Fruit fly (Drosophila melanogaster): ENCODE measurements around the gene Sfp24Bd.

Sfp24Bd gene

DNA sequence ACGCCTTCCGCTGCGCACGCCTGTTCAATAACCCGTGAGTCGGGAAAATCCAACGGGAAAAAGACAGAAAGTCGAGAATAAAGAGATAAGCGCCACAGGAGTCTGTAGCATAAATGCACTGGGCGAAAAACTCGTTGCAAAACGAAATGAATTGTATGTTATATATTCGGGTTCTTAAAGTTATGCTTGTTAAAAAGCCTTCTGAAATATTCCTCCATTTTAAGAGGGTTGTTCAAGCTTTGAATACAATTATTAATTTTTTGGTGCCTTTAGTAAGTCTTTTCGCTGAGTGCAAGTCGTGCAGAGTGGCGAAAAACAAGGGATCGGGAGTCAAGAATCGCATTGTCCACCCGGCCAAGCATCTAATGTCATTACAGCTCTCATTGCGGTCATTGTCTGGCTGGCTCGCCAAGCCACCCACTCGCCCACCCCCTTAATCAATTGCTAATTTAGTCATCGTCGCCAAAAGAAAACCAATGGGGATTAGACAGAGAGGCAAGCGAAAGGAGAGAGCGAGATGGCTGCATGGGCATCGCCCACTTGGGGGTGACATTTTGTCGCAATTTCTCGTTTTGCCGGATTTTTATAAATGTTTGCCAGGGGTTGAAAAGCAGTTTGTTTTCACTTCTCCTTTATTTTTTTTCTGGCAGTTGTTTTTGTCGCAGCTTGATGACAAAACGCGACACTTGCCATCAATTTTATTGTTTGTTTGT, 16.4 kb upstream of the Sfp24Bd start (continued):
- TF ChIP-seq Dfd (GFP tag; optimal IDR thresholded peaks at IDR 0.05) (no peak), CG1602 (GFP tag; optimal IDR thresholded peaks at IDR 0.05) (no peak), CG2889 (GFP tag; IDR thresholded peaks at IDR 0.05) (no peak), Opbp (GFP tag; IDR thresholded peaks at IDR 0.05; ENCODE audit: partially characterized antibody) (no peak), CoRest (tag; optimal IDR thresholded peaks at IDR 0.05) (no peak), Nf-YB (GFP tag; optimal IDR thresholded peaks at IDR 0.05) (peak; percentile 86), CG2120 (GFP tag; optimal IDR thresholded peaks at IDR 0.05) (no peak), tna (GFP tag; IDR thresholded peaks at IDR 0.05; ENCODE audit: partially characterized antibody) (no peak), CG6854 (GFP tag; optimal IDR thresholded peaks at IDR 0.05) (no peak), CG11695 (GFP tag; IDR thresholded peaks at IDR 0.05) (no peak), Adf1 (GFP tag; IDR thresholded peaks at IDR 0.05) (no peak), CG15073 (GFP tag; optimal IDR thresholded peaks at IDR 0.05) (no peak), CG7963 (GFP tag; IDR thresholded peaks at IDR 0.05; ENCODE audit: partially characterized antibody) (no peak), CG14050 (GFP tag; IDR thresholded peaks at IDR 0.05) (no peak), gt (GFP tag; IDR thresholded peaks at IDR 0.05) (no peak), CG3726 (GFP tag; IDR thresholded peaks at IDR 0.05) (no peak), run (tag; optimal IDR thresholded peaks at IDR 0.05) (no peak), dysf (GFP tag; IDR thresholded peaks at IDR 0.05) (no peak), nerfin-1 (tag; optimal IDR thresholded peaks at IDR 0.05) (no peak), Bteb2 (GFP tag; optimal IDR thresholded peaks at IDR 0.05) (no peak), CG9437 (GFP tag; optimal IDR thresholded peaks at IDR 0.05) (no peak), sna (GFP tag; IDR thresholded peaks at IDR 0.05; ENCODE audit: partially characterized antibody) (no peak), ham (GFP tag; IDR thresholded peaks at IDR 0.05) (no peak), CG14860 (GFP tag; IDR thresholded peaks at IDR 0.05; ENCODE audit: partially characterized antibody) (no peak), CG33557 (GFP tag; optimal IDR thresholded peaks at IDR 0.05) (peak; percentile 10), Stat92E (GFP tag; optimal IDR thresholded peaks at IDR 0.05) (no peak), dmrt99B (tag; optimal IDR thresholded peaks at IDR 0.05) (peak; percentile 5), eve (GFP tag; optimal IDR thresholded peaks at IDR 0.05) (no peak), CG7556 (GFP tag; optimal IDR thresholded peaks at IDR 0.05) (no peak), CG30020 (tag; optimal IDR thresholded peaks at IDR 0.05) (no peak), BtbVII (GFP tag; optimal IDR thresholded peaks at IDR 0.05) (no peak), twi (tag; optimal IDR thresholded peaks at IDR 0.05) (no peak), Usf (GFP tag; optimal IDR thresholded peaks at IDR 0.05) (no peak), CG13424 (tag; optimal IDR thresholded peaks at IDR 0.05) (no peak), CG6272 (GFP tag; IDR thresholded peaks at IDR 0.05) (no peak), CG2199 (GFP tag; IDR thresholded peaks at IDR 0.05) (no peak), sima (GFP tag; optimal IDR thresholded peaks at IDR 0.05) (no peak), CG1792 (GFP tag; optimal IDR thresholded peaks at IDR 0.05) (no peak), CG15514 (GFP tag; optimal IDR thresholded peaks at IDR 0.05) (no peak), CG8281 (tag; optimal IDR thresholded peaks at IDR 0.05) (no peak), Poxn (GFP tag; IDR thresholded peaks at IDR 0.05) (no peak), Hr39 (optimal IDR thresholded peaks at IDR 0.05) (no peak), Vsx1 (GFP tag; optimal IDR thresholded peaks at IDR 0.05) (no peak), CG2129 (GFP tag; IDR thresholded peaks at IDR 0.05; ENCODE audit: partially characterized antibody) (no peak), Rfx (GFP tag; IDR thresholded peaks at IDR 0.05) (no peak), Hmx (GFP tag; optimal IDR thresholded peaks at IDR 0.05) (no peak), CG1647 (GFP tag; optimal IDR thresholded peaks at IDR 0.05) (no peak), CG18262 (tag; optimal IDR thresholded peaks at IDR 0.05) (no peak), Lim3 (GFP tag; IDR thresholded peaks at IDR 0.05) (no peak), crp (GFP tag; optimal IDR thresholded peaks at IDR 0.05) (no peak)
